Fruit fly (Drosophila melanogaster) whole organism, wandering third instar larva: ENCODE data around the gene CG9300.

Experiments
- CG32264 ChIP-seq: fragments of 200-800 bp; sonication (Bioruptor generic); optimal IDR thresholded peaks from 2 replicates; lab custom pipeline; 2016; ENCODE audit warnings: missing biosample characterization, missing genetic modification characterization
- CG9705 ChIP-seq: fragments of 200-800 bp; sonication (Bioruptor generic); optimal IDR thresholded peaks from 2 replicates; lab custom pipeline; 2018; ENCODE audit warnings: missing biosample characterization, mild to moderate bottlenecking, missing genetic modification characterization
- CrebA ChIP-seq: fragments of 200-800 bp; sonication (Bioruptor generic); optimal IDR thresholded peaks from 2 replicates; lab custom pipeline; 2016; ENCODE audit warnings: missing biosample characterization, mild to moderate bottlenecking, missing genetic modification characterization, borderline replicate concordance
- Dfd ChIP-seq: fragments of >200 bp; optimal IDR thresholded peaks from 2 replicates; lab custom pipeline; 2017; ENCODE audit warnings: missing biosample characterization, missing genetic modification characterization
- GATAd ChIP-seq: sonication (Bioruptor generic); optimal IDR thresholded peaks from 2 replicates; lab custom pipeline; 2016; ENCODE audit warnings: missing biosample characterization, missing genetic modification characterization
- HLH106 ChIP-seq: fragments of 200-800 bp; optimal IDR thresholded peaks from 3 replicates; lab custom pipeline; 2019; ENCODE audit warnings: missing biosample characterization, mild to moderate bottlenecking, missing genetic modification characterization, moderate library complexity
- Hnf4 ChIP-seq: fragments of 200-800 bp; sonication (Bioruptor generic); optimal IDR thresholded peaks from 2 replicates; lab custom pipeline; 2016; ENCODE audit warnings: missing biosample characterization, mild to moderate bottlenecking, missing genetic modification characterization
- Hr78 ChIP-seq: fragments of >200 bp; optimal IDR thresholded peaks from 2 replicates; lab custom pipeline; 2017; ENCODE audit warnings: missing biosample characterization, missing genetic modification characterization
- Jra ChIP-seq: sonication (Bioruptor generic); optimal IDR thresholded peaks from 2 replicates; lab custom pipeline; 2016; ENCODE audit warnings: missing biosample characterization, missing genetic modification characterization
- Myc ChIP-seq: fragments of >200 bp; optimal IDR thresholded peaks from 2 replicates; lab custom pipeline; 2017
- N ChIP-seq: fragments of >200 bp; optimal IDR thresholded peaks from 2 replicates; lab custom pipeline; 2018; ENCODE audit warnings: missing biosample characterization, missing external identifiers, missing genetic modification characterization
- OdsH ChIP-seq: fragments of 200-800 bp; sonication (Bioruptor generic); optimal IDR thresholded peaks from 2 replicates; lab custom pipeline; 2016; ENCODE audit warnings: missing biosample characterization, mild to moderate bottlenecking, missing genetic modification characterization
- Rel ChIP-seq, 2 experiments: fragments of 200-800 bp; sonication (Bioruptor generic) in 1 of 2; optimal IDR thresholded peaks; 2 replicates in 1 of 2; 3 replicates in 1 of 2; lab custom pipeline; 2016 to 2019; ENCODE audit warnings: mild to moderate bottlenecking in 2 of 2, missing biosample characterization in 2 of 2, missing genetic modification characterization in 2 of 2, moderate library complexity in 1 of 2
- Sp1 ChIP-seq: fragments of 200-800 bp; sonication (Bioruptor generic); optimal IDR thresholded peaks from 3 replicates; lab custom pipeline; 2019; ENCODE audit warnings: missing biosample characterization, mild to moderate bottlenecking, missing genetic modification characterization, moderate library complexity
- Vsx2 ChIP-seq: fragments of 200-300, 225-300 bp; sonication (Bioruptor generic); optimal IDR thresholded peaks from 2 replicates; lab custom pipeline; 2018; ENCODE audit warnings: missing biosample characterization, missing genetic modification characterization; ENCODE audit not compliant: partially characterized antibody
- br ChIP-seq: fragments of 200-800 bp; sonication (Bioruptor generic); optimal IDR thresholded peaks from 2 replicates; lab custom pipeline; 2016; ENCODE audit warnings: missing biosample characterization, missing genetic modification characterization
- brk ChIP-seq: fragments of 200-800 bp; sonication (Bioruptor generic); optimal IDR thresholded peaks from 2 replicates; lab custom pipeline; 2016; ENCODE audit warnings: missing biosample characterization, mild to moderate bottlenecking, missing genetic modification characterization
- dl ChIP-seq, 2 experiments: fragments of 175-275, 200-275 bp in 1 of 2; fragments of 200-275 bp in 1 of 2; sonication (Bioruptor generic); optimal IDR thresholded peaks; lab custom pipeline; 2018; ENCODE audit warnings: mild to moderate bottlenecking in 2 of 2, missing biosample characterization in 2 of 2, missing genetic modification characterization in 2 of 2, moderate library complexity in 2 of 2; ENCODE audit not compliant: partially characterized antibody in 2 of 2, insufficient read depth in 1 of 2
- dmrt93B ChIP-seq: fragments of 200-800 bp; sonication (Bioruptor generic); optimal IDR thresholded peaks from 2 replicates; lab custom pipeline; 2018; ENCODE audit warnings: missing biosample characterization, mild to moderate bottlenecking, missing genetic modification characterization
- dsf ChIP-seq: sonication (Bioruptor generic); optimal IDR thresholded peaks from 2 replicates; lab custom pipeline; 2016; ENCODE audit warnings: missing biosample characterization, missing genetic modification characterization, borderline replicate concordance
- ey ChIP-seq: fragments of 200-800 bp; sonication (Bioruptor generic); optimal IDR thresholded peaks from 2 replicates; lab custom pipeline; 2016; ENCODE audit warnings: missing biosample characterization, missing genetic modification characterization
- foxo ChIP-seq, 2 experiments: fragments of 200-800 bp; sonication (Bioruptor generic); optimal IDR thresholded peaks; 2 replicates in 1 of 2; 3 replicates in 1 of 2; lab custom pipeline; 2016 to 2017; ENCODE audit warnings: missing biosample characterization in 2 of 2, missing genetic modification characterization in 2 of 2
- fru ChIP-seq: fragments of 200-800 bp; sonication (Bioruptor generic); optimal IDR thresholded peaks from 3 replicates; lab custom pipeline; 2016; ENCODE audit warnings: missing biosample characterization, mild to moderate bottlenecking, missing genetic modification characterization
- h ChIP-seq: fragments of 200-800 bp; sonication (Bioruptor generic); optimal IDR thresholded peaks from 3 replicates; lab custom pipeline; 2016; ENCODE audit warnings: missing biosample characterization, mild to moderate bottlenecking, missing genetic modification characterization
- lola ChIP-seq: fragments of >200 bp; optimal IDR thresholded peaks from 2 replicates; lab custom pipeline; 2017; ENCODE audit warnings: missing biosample characterization, missing genetic modification characterization
- pan ChIP-seq: fragments of >200 bp; optimal IDR thresholded peaks from 2 replicates; lab custom pipeline; 2017
- psq ChIP-seq: fragments of 200-800 bp; sonication (Bioruptor generic); optimal IDR thresholded peaks from 3 replicates; lab custom pipeline; 2017; ENCODE audit warnings: missing biosample characterization, mild to moderate bottlenecking, missing genetic modification characterization, moderate library complexity
- rgr ChIP-seq: fragments of 200-800 bp; sonication (Bioruptor generic); optimal IDR thresholded peaks from 3 replicates; lab custom pipeline; 2016; ENCODE audit warnings: missing biosample characterization, mild to moderate bottlenecking, missing genetic modification characterization
- sage ChIP-seq: fragments of 200-800 bp; sonication (Bioruptor generic); optimal IDR thresholded peaks from 2 replicates; lab custom pipeline; 2016; ENCODE audit warnings: missing biosample characterization, mild to moderate bottlenecking, missing genetic modification characterization
- sv ChIP-seq: fragments of 200-800 bp; sonication (Bioruptor generic); optimal IDR thresholded peaks from 3 replicates; lab custom pipeline; 2016; ENCODE audit warnings: missing biosample characterization, missing genetic modification characterization
- tai ChIP-seq: sonication (Bioruptor generic); optimal IDR thresholded peaks from 2 replicates; lab custom pipeline; 2016; ENCODE audit warnings: missing biosample characterization, missing genetic modification characterization
- usp ChIP-seq: fragments of >200 bp; optimal IDR thresholded peaks from 2 replicates; lab custom pipeline; 2017; ENCODE audit warnings: missing biosample characterization, missing genetic modification characterization
- woc ChIP-seq: sonication (Bioruptor generic); optimal IDR thresholded peaks from 2 replicates; lab custom pipeline; 2016; ENCODE audit warnings: missing biosample characterization, mild to moderate bottlenecking, missing genetic modification characterization

CG9300 gene

DNA sequence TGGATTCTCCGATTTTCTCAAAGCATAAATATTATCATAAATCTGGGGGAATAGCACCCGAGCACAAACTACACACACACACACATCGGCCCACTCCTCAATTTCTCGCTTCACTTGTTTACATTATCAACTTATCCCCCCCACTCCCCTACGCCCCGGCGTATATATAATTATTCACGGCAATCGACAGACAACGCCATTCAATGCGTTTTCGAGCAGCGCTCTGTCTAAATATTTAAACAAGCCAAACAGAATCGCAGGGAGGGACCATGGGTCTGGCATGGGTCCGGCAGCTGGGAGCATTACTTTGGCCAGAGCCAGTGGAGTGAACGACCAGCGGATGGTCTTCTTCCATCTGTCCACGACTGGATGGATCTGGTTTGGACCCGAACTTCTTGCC, 23.4 kb downstream of the CG9300 start (continued):
- TF ChIP-seq fru (GFP tag; lab: Kevin White, UChicago) (peak; percentile 59), ey (GFP tag; lab: Kevin White, UChicago) (peak; percentile 28), sage (GFP tag; lab: Kevin White, UChicago) (no peak), GATAd (peak; percentile 36), HLH106 (tag; lab: Kevin White, UChicago) (peak; percentile 30), sv (GFP tag; lab: Kevin White, UChicago) (no peak), Vsx2 (GFP tag; lab: Kevin White, UChicago) (no peak), Hnf4 (GFP tag; lab: Kevin White, UChicago) (peak; percentile 82), Rel (GFP tag; optimal IDR thresholded peaks at IDR 0.05; lab: Kevin White, UChicago) (no peak), Rel (tag; optimal IDR thresholded peaks at IDR 0.05; lab: Kevin White, UChicago) (peak; percentile 59)

DNA sequence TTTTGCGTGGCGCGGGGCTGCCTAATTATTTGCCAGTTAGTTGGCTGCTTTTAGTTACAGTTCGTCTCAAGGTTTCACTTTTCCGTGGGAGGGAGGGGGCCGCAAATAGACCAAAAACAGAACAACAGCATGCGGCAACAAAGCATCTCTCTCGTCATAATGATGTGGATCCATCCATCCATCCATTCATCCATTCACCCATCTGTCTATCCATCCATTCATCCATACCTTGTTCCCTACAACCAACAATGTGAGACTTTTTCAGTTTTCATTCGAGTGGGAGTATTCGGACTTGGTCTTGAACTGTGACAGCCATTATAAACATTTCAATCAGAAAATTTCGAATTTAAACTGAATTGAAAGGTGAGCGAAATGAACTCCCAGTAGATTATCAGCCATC, 27.1 kb downstream of the CG9300 start:
- TF ChIP-seq Rel (GFP tag; optimal IDR thresholded peaks at IDR 0.05; lab: Kevin White, UChicago) (no peak), Rel (tag; optimal IDR thresholded peaks at IDR 0.05; lab: Kevin White, UChicago) (no peak), ey (GFP tag; lab: Kevin White, UChicago) (no peak), Hnf4 (GFP tag; lab: Kevin White, UChicago) (no peak), fru (GFP tag; lab: Kevin White, UChicago) (no peak), N (no peak), GATAd (no peak), usp (GFP tag; lab: Kevin White, UChicago) (no peak), dmrt93B (GFP tag; lab: Kevin White, UChicago) (no peak), dl (GFP tag; optimal IDR thresholded peaks at IDR 0.05; lab: Kevin White, UChicago; ENCODE audit: insufficient read depth in 1 of 2, partially characterized antibody in 2 of 2) (no peak), brk (no peak), sage (GFP tag; lab: Kevin White, UChicago) (no peak), sv (GFP tag; lab: Kevin White, UChicago) (no peak), Sp1 (GFP tag; lab: Kevin White, UChicago) (no peak)

DNA sequence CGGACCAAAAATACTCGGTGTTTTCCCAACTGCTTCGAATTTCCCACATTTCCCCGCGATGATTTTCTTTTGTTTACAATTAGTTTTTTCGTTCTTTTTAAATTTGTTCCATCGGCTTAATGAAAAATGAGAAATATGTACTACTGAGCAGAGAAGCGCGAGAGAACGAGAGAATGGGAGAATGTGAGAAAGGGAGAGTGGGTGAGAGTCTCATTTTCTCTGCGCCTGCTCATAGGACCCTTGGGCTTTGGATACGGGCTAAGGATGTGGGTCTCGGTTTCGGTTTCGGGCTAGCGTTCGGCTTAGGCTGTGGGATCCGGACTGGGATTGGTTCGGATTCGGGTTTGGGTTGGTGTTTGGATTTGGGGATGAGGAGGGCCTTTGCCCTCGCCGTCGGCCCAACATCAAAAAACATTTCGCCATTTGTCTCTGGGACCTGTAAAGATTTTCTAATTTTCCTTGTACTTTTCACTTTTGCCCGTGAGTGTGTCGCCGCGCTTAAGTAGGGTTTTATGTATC, 28.5 kb downstream of the CG9300 start:
- TF ChIP-seq sv (GFP tag; lab: Kevin White, UChicago) (no peak), HLH106 (tag; lab: Kevin White, UChicago) (no peak), CrebA (no peak), Vsx2 (GFP tag; lab: Kevin White, UChicago) (no peak), lola (GFP tag; lab: Kevin White, UChicago) (no peak)

DNA sequence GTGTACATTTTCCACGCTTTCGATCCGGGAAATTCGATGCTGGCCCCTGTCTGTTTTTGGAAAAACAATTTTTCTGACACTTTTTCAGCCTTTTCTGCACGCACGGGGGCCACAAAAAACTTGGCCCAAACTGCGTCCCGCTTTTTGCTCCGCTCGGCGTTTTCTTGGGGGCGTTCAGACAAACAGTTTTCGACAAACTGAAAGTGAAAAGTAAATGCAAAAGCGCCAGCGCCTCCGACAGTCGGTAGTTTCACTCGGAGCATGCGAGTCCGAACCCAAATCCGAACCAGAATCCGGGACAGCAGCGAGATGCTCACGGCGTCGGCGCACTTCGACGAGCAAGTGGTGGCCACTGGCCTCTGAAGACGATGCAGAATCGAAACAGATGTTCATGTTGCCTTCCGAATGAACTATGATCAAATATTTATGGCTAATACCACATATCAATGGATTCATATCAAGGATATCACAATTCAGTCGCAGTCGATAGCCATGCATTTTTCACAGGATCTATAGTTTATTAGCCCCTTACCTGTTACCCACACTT, 32.2 kb downstream of the CG9300 start, which contains the start of gene Shal:
Gene Shal, minus strand, starts transcription at position 200 of the 547 bp plus-strand sequence.
- no peak for TF ChIP-seq Hnf4 (GFP tag; lab: Kevin White, UChicago)
- TF ChIP-seq CrebA: no peak
- no peak for TF ChIP-seq Myc (lab: Kevin White, UChicago)
- TF ChIP-seq fru (GFP tag; lab: Kevin White, UChicago): no peak
- TF ChIP-seq Rel (GFP tag; optimal IDR thresholded peaks at IDR 0.05; lab: Kevin White, UChicago): no peak
- no peak for TF ChIP-seq Rel (tag; optimal IDR thresholded peaks at IDR 0.05; lab: Kevin White, UChicago)
- TF ChIP-seq ey (GFP tag; lab: Kevin White, UChicago): no peak
- no peak for TF ChIP-seq CG32264 (GFP tag; lab: Kevin White, UChicago)
- TF ChIP-seq lola (GFP tag; lab: Kevin White, UChicago): no peak
- TF ChIP-seq usp (GFP tag; lab: Kevin White, UChicago): no peak
- TF ChIP-seq dl (GFP tag; optimal IDR thresholded peaks at IDR 0.05; lab: Kevin White, UChicago; ENCODE audit: insufficient read depth in 1 of 2, partially characterized antibody in 2 of 2): no peak
- TF ChIP-seq Hr78 (GFP tag; lab: Kevin White, UChicago): no peak
- TF ChIP-seq tai (GFP tag; lab: Kevin White, UChicago): no peak
- TF ChIP-seq Sp1 (GFP tag; lab: Kevin White, UChicago): no peak
- TF ChIP-seq h (GFP tag; lab: Kevin White, UChicago): no peak
- TF ChIP-seq sage (GFP tag; lab: Kevin White, UChicago): no peak
- TF ChIP-seq, all 38 proteins: peak for 0

DNA sequence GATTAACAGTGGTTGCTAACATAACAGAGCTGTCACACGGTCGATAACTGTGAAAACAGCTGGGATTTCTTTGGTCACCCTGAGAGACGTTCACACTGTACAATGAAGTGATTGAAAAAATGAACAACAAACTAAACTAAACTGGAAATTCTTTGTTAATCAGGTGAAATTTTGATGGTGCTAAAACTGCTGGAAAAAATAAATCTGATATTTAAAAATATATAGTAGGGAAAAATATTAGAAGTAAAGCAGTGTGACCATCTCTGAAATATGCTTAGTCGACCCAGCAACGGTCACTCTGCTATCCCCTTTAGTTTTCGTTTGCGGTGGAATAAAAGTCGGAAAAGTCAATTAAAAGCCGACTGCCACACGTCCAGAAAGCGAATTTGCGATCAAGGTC, 33.8 kb downstream of the CG9300 start, which contains the start of the genes CG9231 and CG9330:
Gene CG9231, minus strand, starts transcription at position 25 of the 400 bp plus-strand sequence.
Gene CG9330, plus strand, starts transcription at position 275 of the 400 bp plus-strand sequence.
- TF ChIP-seq OdsH: peak; percentile 16
- TF ChIP-seq tai (GFP tag; lab: Kevin White, UChicago): peak; percentile 62
- peak; percentile 12 for TF ChIP-seq dsf (GFP tag; lab: Kevin White, UChicago)
- TF ChIP-seq N: no peak
- TF ChIP-seq brk: peak; percentile 33
- TF ChIP-seq Rel (GFP tag; optimal IDR thresholded peaks at IDR 0.05; lab: Kevin White, UChicago): no peak
- TF ChIP-seq Rel (tag; optimal IDR thresholded peaks at IDR 0.05; lab: Kevin White, UChicago): peak; percentile 55
- peak; percentile 26 for TF ChIP-seq psq (GFP tag; lab: Kevin White, UChicago)
- TF ChIP-seq Sp1 (GFP tag; lab: Kevin White, UChicago): peak; percentile 16
- no peak for TF ChIP-seq woc (GFP tag; lab: Kevin White, UChicago)
- peak; percentile 8 for TF ChIP-seq sv (GFP tag; lab: Kevin White, UChicago)
- TF ChIP-seq Jra: peak; percentile 73
- peak; percentile 74 for TF ChIP-seq fru (GFP tag; lab: Kevin White, UChicago)
- TF ChIP-seq CG9705 (GFP tag; lab: Kevin White, UChicago): peak; percentile 12
- TF ChIP-seq HLH106 (tag; lab: Kevin White, UChicago): peak; percentile 26
- peak; percentile 24 for TF ChIP-seq ey (GFP tag; lab: Kevin White, UChicago)
- TF ChIP-seq Hnf4 (GFP tag; lab: Kevin White, UChicago): peak; percentile 56
- TF ChIP-seq rgr (GFP tag; lab: Kevin White, UChicago): peak; percentile 10
- TF ChIP-seq Dfd: no peak
- no peak for TF ChIP-seq Vsx2 (GFP tag; lab: Kevin White, UChicago)
- TF ChIP-seq pan (lab: Kevin White, UChicago): no peak
- peak; percentile 22 for TF ChIP-seq br (GFP tag; lab: Kevin White, UChicago)
- peak in 1 of 2 experiments; percentile 41 for TF ChIP-seq foxo (GFP tag; optimal IDR thresholded peaks at IDR 0.05; lab: Kevin White, UChicago)
- TF ChIP-seq h (GFP tag; lab: Kevin White, UChicago): peak; percentile 64
